Worm (Caenorhabditis elegans) whole organism, L3 larva: ENCODE data around the gene Y46G5A.29.
A peak's percentile ranks its signal among the peaks of the same experiment; 100 is the strongest.

Source experiments
- R02D3.7 ChIP-seq: fragments of 150-350 bp; optimal IDR thresholded peaks from 2 replicates; lab custom pipeline; 2014; ENCODE audit warnings: missing biosample characterization, missing genetic modification characterization
- ZK546.5 ChIP-seq: sonication (generic microtip); optimal IDR thresholded peaks from 2 replicates; lab custom pipeline; 2017; ENCODE audit warnings: missing biosample characterization, missing genetic modification characterization
- aly-2 ChIP-seq: fragments of 150-350 bp; optimal IDR thresholded peaks from 2 replicates; lab custom pipeline; 2014; ENCODE audit warnings: missing biosample characterization, missing genetic modification characterization
- ama-1 ChIP-seq: fragments of 150-350 bp; optimal IDR thresholded peaks from 2 replicates; lab custom pipeline; 2018
- ceh-16 ChIP-seq: sonication (generic microtip); optimal IDR thresholded peaks from 2 replicates; lab custom pipeline; 2017; ENCODE audit warnings: missing biosample characterization, missing genetic modification characterization
- ceh-82 ChIP-seq: fragments of 150-350 bp; optimal IDR thresholded peaks from 2 replicates; lab custom pipeline; 2014; ENCODE audit warnings: missing biosample characterization, missing genetic modification characterization
- daf-12 ChIP-seq: fragments of 150-350 bp; optimal IDR thresholded peaks from 2 replicates; lab custom pipeline; 2014; ENCODE audit warnings: missing biosample characterization, missing genetic modification reagents, missing genetic modification characterization
- egl-5 ChIP-seq: fragments of 150-350 bp; optimal IDR thresholded peaks from 2 replicates; lab custom pipeline; 2017; ENCODE audit warnings: missing biosample characterization, missing genetic modification reagents, missing genetic modification characterization, inconsistent platforms
- elt-1 ChIP-seq: fragments of 150-350 bp; optimal IDR thresholded peaks from 2 replicates; lab custom pipeline; 2014; ENCODE audit warnings: missing biosample characterization, missing genetic modification characterization
- elt-2 ChIP-seq: sonication (generic microtip); optimal IDR thresholded peaks from 2 replicates; lab custom pipeline; 2016; ENCODE audit warnings: missing genetic modification reagents, mild to moderate bottlenecking, missing genetic modification characterization, missing compliant biosample characterization
- elt-3 ChIP-seq, 3 experiments: fragments of 150-350 bp in 1 of 3; sonication (generic microtip) in 2 of 3; optimal IDR thresholded peaks; 2 replicates in 2 of 3; 4 replicates in 1 of 3; lab custom pipeline; 2014 to 2017; ENCODE audit warnings: missing biosample characterization in 3 of 3, missing genetic modification characterization in 3 of 3
- eor-1 ChIP-seq, 2 experiments: fragments of 150-350 bp; optimal IDR thresholded peaks; 2 replicates each; lab custom pipeline; 2014 to 2018; ENCODE audit warnings: missing biosample characterization in 2 of 2, missing genetic modification characterization in 2 of 2
- fkh-10 ChIP-seq: sonication (generic microtip); optimal IDR thresholded peaks from 2 replicates; lab custom pipeline; 2017; ENCODE audit warnings: missing biosample characterization, missing genetic modification reagents, missing genetic modification characterization
- fkh-2 ChIP-seq: fragments of 150-350 bp; optimal IDR thresholded peaks from 2 replicates; lab custom pipeline; 2014; ENCODE audit warnings: missing biosample characterization, missing genetic modification reagents, missing genetic modification characterization
- fos-1 ChIP-seq: fragments of 150-350 bp; optimal IDR thresholded peaks from 2 replicates; lab custom pipeline; 2014; ENCODE audit warnings: missing biosample characterization, missing genetic modification characterization
- hmg-11 ChIP-seq: sonication (generic microtip); optimal IDR thresholded peaks from 2 replicates; lab custom pipeline; 2016; ENCODE audit warnings: missing genetic modification characterization, missing compliant biosample characterization
- jun-1 ChIP-seq: fragments of 150-350 bp; optimal IDR thresholded peaks from 2 replicates; lab custom pipeline; 2014; ENCODE audit warnings: missing biosample characterization, missing genetic modification reagents, missing genetic modification characterization
- lin-15B ChIP-seq: fragments of 150-350 bp; optimal IDR thresholded peaks from 2 replicates; lab custom pipeline; 2014; ENCODE audit warnings: missing biosample characterization, missing genetic modification characterization
- lin-39 ChIP-seq: fragments of 150-350 bp; optimal IDR thresholded peaks from 2 replicates; lab custom pipeline; 2018; ENCODE audit warnings: missing biosample characterization, missing genetic modification reagents, missing genetic modification characterization
- lsy-12 ChIP-seq: sonication (generic microtip); optimal IDR thresholded peaks from 2 replicates; lab custom pipeline; 2016; ENCODE audit warnings: mild to moderate bottlenecking, missing genetic modification characterization, missing compliant biosample characterization
- mdl-1 ChIP-seq: fragments of 150-350 bp; optimal IDR thresholded peaks from 2 replicates; lab custom pipeline; 2014; ENCODE audit warnings: missing biosample characterization, missing genetic modification characterization
- mml-1 ChIP-seq: fragments of 150-350 bp; sonication (generic microtip); optimal IDR thresholded peaks from 3 replicates; lab custom pipeline; 2014; ENCODE audit warnings: missing biosample characterization, missing genetic modification characterization
- nfya-1 ChIP-seq: sonication (generic microtip); optimal IDR thresholded peaks from 2 replicates; lab custom pipeline; 2017; ENCODE audit warnings: missing genetic modification characterization, mild to moderate bottlenecking, missing compliant biosample characterization, antibody characterized with exemption, moderate library complexity; ENCODE audit not compliant: insufficient read depth
- nhr-11 ChIP-seq: fragments of 150-350 bp; optimal IDR thresholded peaks from 2 replicates; lab custom pipeline; 2014; ENCODE audit warnings: missing biosample characterization, missing genetic modification characterization
- nhr-12 ChIP-seq: fragments of 150-350 bp; optimal IDR thresholded peaks from 2 replicates; lab custom pipeline; 2014; ENCODE audit warnings: missing biosample characterization, missing genetic modification characterization
- nhr-237 ChIP-seq: fragments of 150-350 bp; optimal IDR thresholded peaks from 2 replicates; lab custom pipeline; 2014; ENCODE audit warnings: missing biosample characterization, missing genetic modification characterization
- nhr-25 ChIP-seq: sonication (generic microtip); optimal IDR thresholded peaks from 2 replicates; lab custom pipeline; 2017; ENCODE audit warnings: missing biosample characterization, missing genetic modification characterization
- nhr-43 ChIP-seq: sonication (generic microtip); optimal IDR thresholded peaks from 2 replicates; lab custom pipeline; 2016; ENCODE audit warnings: mild to moderate bottlenecking, missing genetic modification characterization, missing compliant biosample characterization; ENCODE audit not compliant: poor library complexity, severe bottlenecking
- nhr-67 ChIP-seq: fragments of 150-350 bp; optimal IDR thresholded peaks from 2 replicates; lab custom pipeline; 2014; ENCODE audit warnings: missing biosample characterization, missing genetic modification characterization
- pha-4 ChIP-seq: fragments of 150-350 bp; optimal IDR thresholded peaks from 2 replicates; lab custom pipeline; 2014; ENCODE audit warnings: missing biosample characterization, missing genetic modification reagents, missing genetic modification characterization
- pqm-1 ChIP-seq: fragments of 150-350 bp; optimal IDR thresholded peaks from 2 replicates; lab custom pipeline; 2017; ENCODE audit warnings: missing biosample characterization, missing genetic modification characterization, inconsistent platforms
- sea-2 ChIP-seq: fragments of 150-350 bp; sonication (generic microtip); optimal IDR thresholded peaks from 4 replicates; lab custom pipeline; 2014; ENCODE audit warnings: missing biosample characterization, missing genetic modification reagents, missing genetic modification characterization
- skn-1 ChIP-seq: fragments of 150-350 bp; optimal IDR thresholded peaks from 2 replicates; lab custom pipeline; 2014; ENCODE audit warnings: missing biosample characterization, missing genetic modification characterization
- snpc-4 ChIP-seq: fragments of 150-350 bp; optimal IDR thresholded peaks from 2 replicates; lab custom pipeline; 2014; ENCODE audit warnings: missing biosample characterization, missing genetic modification characterization
- tbx-2 ChIP-seq: sonication (generic microtip); optimal IDR thresholded peaks from 2 replicates; lab custom pipeline; 2016; ENCODE audit warnings: mild to moderate bottlenecking, missing genetic modification characterization, missing compliant biosample characterization
- unc-62 ChIP-seq: fragments of 150-350 bp; sonication (generic microtip); optimal IDR thresholded peaks from 4 replicates; lab custom pipeline; 2014; ENCODE audit warnings: missing biosample characterization, missing genetic modification reagents, missing genetic modification characterization
- ztf-4 ChIP-seq: fragments of 150-350 bp; optimal IDR thresholded peaks from 2 replicates; lab custom pipeline; 2014; ENCODE audit warnings: missing biosample characterization, missing genetic modification characterization

Y46G5A.29 gene

ce11 chrII:12850129-12850528, 5.9 kb upstream of the Y46G5A.29 start, which contains the start of gene Y46G5A.28:
TSS of gene Y46G5A.28 (plus strand) at chrII:12850429.
- TF ChIP-seq elt-2 (tag; lab: Kevin White, UChicago) (no peak), skn-1 (tag; lab: Kevin White, UChicago) (no peak), lsy-12 (no peak), R02D3.7 (no peak), ztf-4 (tag; lab: Kevin White, UChicago) (no peak), egl-5 (tag; lab: Kevin White, UChicago) (no peak), fkh-10 (no peak), fkh-2 (no peak)

ce11 chrII:12865604-12866003, 9.6 kb downstream of the Y46G5A.29 start, which contains the start of gene snf-5:
TSS of gene snf-5 (minus strand) at chrII:12865785.
- no peak for TF ChIP-seq snpc-4
- no peak for TF ChIP-seq elt-1 (tag; lab: Kevin White, UChicago)
- TF ChIP-seq jun-1 (tag; lab: Kevin White, UChicago), result no peak
- no peak for TF ChIP-seq daf-12 (tag; lab: Kevin White, UChicago)
- no peak for TF ChIP-seq nhr-43
- TF ChIP-seq ztf-4 (tag; lab: Kevin White, UChicago), result no peak
- TF ChIP-seq aly-2, result no peak
- no peak for TF ChIP-seq ceh-82 (tag; lab: Kevin White, UChicago)
- no peak for TF ChIP-seq pha-4 (tag; lab: Kevin White, UChicago)
- no peak for TF ChIP-seq nhr-237 (tag; lab: Kevin White, UChicago)
- TF ChIP-seq pqm-1 (tag; lab: Kevin White, UChicago), result no peak
- no peak for TF ChIP-seq nhr-67
- no peak for TF ChIP-seq egl-5 (tag; lab: Kevin White, UChicago)
- no peak for TF ChIP-seq sea-2 (GFP tag; lab: Kevin White, UChicago)
- no peak for TF ChIP-seq skn-1 (tag; lab: Kevin White, UChicago)
- no peak for TF ChIP-seq R02D3.7
- no peak for TF ChIP-seq nhr-12 (tag; lab: Kevin White, UChicago)
- no peak for TF ChIP-seq ama-1 (lab: Kevin White, UChicago)
- no peak for TF ChIP-seq nhr-11 (tag; lab: Kevin White, UChicago)

ce11 chrII:12866079-12866478, 10.1 kb downstream of the Y46G5A.29 start:
- TF ChIP-seq ama-1 (lab: Kevin White, UChicago) (no peak), pha-4 (tag; lab: Kevin White, UChicago) (no peak), fos-1 (tag; lab: Kevin White, UChicago) (no peak), lsy-12 (no peak), elt-3 (tag; optimal IDR thresholded peaks at IDR 0.05; lab: Kevin White, UChicago) (no peak), fkh-10 (no peak), hmg-11 (tag; lab: Kevin White, UChicago) (no peak), ceh-16 (tag; lab: Kevin White, UChicago) (no peak), elt-2 (tag; lab: Kevin White, UChicago) (no peak), nhr-25 (no peak), R02D3.7 (no peak), lin-39 (tag; lab: Kevin White, UChicago) (no peak), nhr-67 (no peak), nhr-11 (tag; lab: Kevin White, UChicago) (no peak)
- TF ChIP-seq, all 47 proteins: peak for 0

- TF ChIP-seq snpc-4, result no peak
- no peak for TF ChIP-seq aly-2
- TF ChIP-seq sea-2 (GFP tag; lab: Kevin White, UChicago), result no peak
- no peak for TF ChIP-seq ZK546.5 (tag; lab: Kevin White, UChicago)
- no peak for TF ChIP-seq mml-1
- peak; percentile 75 for TF ChIP-seq nfya-1 (tag; lab: Kevin White, UChicago)
- peak; percentile 35 for TF ChIP-seq lsy-12
- no peak for TF ChIP-seq tbx-2 (tag; lab: Kevin White, UChicago)
- TF ChIP-seq, all 47 proteins: peak for 2
Observed at ce11 chrII:12878071-12878668, 22.2 kb downstream of the Y46G5A.29 start, which contains the start of gene gsy-1. TSS of gene gsy-1 (minus strand) at chrII:12878121.

- TF ChIP-seq eor-1 (tag; optimal IDR thresholded peaks at IDR 0.05; lab: Kevin White, UChicago) (no peak), mdl-1 (tag; lab: Kevin White, UChicago) (peak; percentile 38), lin-39 (tag; lab: Kevin White, UChicago) (peak; percentile 34), unc-62 (no peak), ama-1 (lab: Kevin White, UChicago) (peak; percentile 27), mml-1 (no peak), hmg-11 (tag; lab: Kevin White, UChicago) (peak; percentile 12), nfya-1 (tag; lab: Kevin White, UChicago) (peak; percentile 27), lsy-12 (peak; percentile 17), lin-15B (no peak), jun-1 (tag; lab: Kevin White, UChicago) (peak; percentile 41), pqm-1 (tag; lab: Kevin White, UChicago) (peak; percentile 95), elt-2 (tag; lab: Kevin White, UChicago) (peak; percentile 98), nhr-43 (no peak), snpc-4 (peak; percentile 9), skn-1 (tag; lab: Kevin White, UChicago) (no peak), pha-4 (tag; lab: Kevin White, UChicago) (peak; percentile 93)
Observed at ce11 chrII:12878697-12879096, 22.7 kb downstream of the Y46G5A.29 start.
